Worm (Caenorhabditis elegans): ENCODE data around the gene Y57A10A.29.

ce11 chrII:12241792-12242191 is 37.6 kb upstream of the Y57A10A.29 start:
- TF ChIP-seq flt-1 (GFP tag; IDR thresholded peaks at IDR 0.05) = no peak
- TF ChIP-seq med-1 (GFP tag; optimal IDR thresholded peaks at IDR 0.05; ENCODE audit: insufficient read depth) = no peak
- no peak for TF ChIP-seq ref-1 (GFP tag; conservative IDR thresholded peaks at IDR 0.05)
